In genomic region chr3R:9344791-9345208, dm6 we compare ENCODE assay signal across 1 fruit fly cellular context.
TF ChIP-seq lines count a peak whose summit lies in the region.

No protein-coding gene starts in this region.

TF ChIP-seq in whole organism, embryonic, 481 proteins besides CTCF, POLR2A, EP300 and RAD21 (continued from another document):
- peak; percentile 38 for TF ChIP-seq CG18262 (tag; optimal IDR thresholded peaks at IDR 0.05; lab: Kevin White, UChicago)
- peak; percentile 59 for TF ChIP-seq CG12659 (GFP tag; optimal IDR thresholded peaks at IDR 0.05; lab: Kevin White, UChicago)
- peak; percentile 36 for TF ChIP-seq bab2 (GFP tag; optimal IDR thresholded peaks at IDR 0.05; lab: Kevin White, UChicago)
- TF ChIP-seq Chrac-16 (GFP tag; optimal IDR thresholded peaks at IDR 0.05; lab: Kevin White, UChicago): peak; percentile 7
- peak; percentile 38 for TF ChIP-seq Ada2b (GFP tag; IDR thresholded peaks at IDR 0.05; lab: Robert Waterston, UW)
- TF ChIP-seq CG10366 (GFP tag; IDR thresholded peaks at IDR 0.05; lab: Robert Waterston, UW): peak; percentile 49
- no peak for TF ChIP-seq tap (tag; optimal IDR thresholded peaks at IDR 0.05; lab: Kevin White, UChicago)
- no peak for TF ChIP-seq CG10654 (GFP tag; optimal IDR thresholded peaks at IDR 0.05; lab: Kevin White, UChicago)
- peak; percentile 71 for TF ChIP-seq dmrt99B (tag; optimal IDR thresholded peaks at IDR 0.05; lab: Kevin White, UChicago)
- TF ChIP-seq Lpt (GFP tag; optimal IDR thresholded peaks at IDR 0.05; lab: Kevin White, UChicago): no peak
- no peak for TF ChIP-seq CG14860 (GFP tag; IDR thresholded peaks at IDR 0.05; lab: Robert Waterston, UW; ENCODE audit: partially characterized antibody)
- TF ChIP-seq Awh (GFP tag; IDR thresholded peaks at IDR 0.05; lab: Robert Waterston, UW): peak; percentile 53; the same call in 1 of the 2 replicates
- TF ChIP-seq CG9437 (GFP tag; optimal IDR thresholded peaks at IDR 0.05; lab: Kevin White, UChicago): peak; percentile 47
- TF ChIP-seq pum (GFP tag; optimal IDR thresholded peaks at IDR 0.05; lab: Kevin White, UChicago): peak; percentile 48
- TF ChIP-seq p53 (GFP tag; optimal IDR thresholded peaks at IDR 0.05; lab: Kevin White, UChicago): no peak
- peak; percentile 36; the same call in 1 of the 3 replicates for TF ChIP-seq tgo (GFP tag; IDR thresholded peaks at IDR 0.05; lab: Robert Waterston, UW)
